Fruit fly (Drosophila melanogaster) whole organism, embryonic: Measurements from ENCODE around the gene CG8671.

Experiments used
- Bdp1 ChIP-seq: fragments of 200-800 bp; sonication (Bioruptor generic); optimal IDR thresholded peaks from 3 replicates; lab custom pipeline; 2016; ENCODE audit warnings: missing biosample characterization, missing genetic modification characterization
- CG10267 ChIP-seq: fragments of 200-800 bp; sonication (Bioruptor generic); optimal IDR thresholded peaks from 2 replicates; lab custom pipeline; 2018; ENCODE audit warnings: missing biosample characterization, mild to moderate bottlenecking, missing genetic modification characterization, moderate library complexity
- CG12659 ChIP-seq: fragments of 200-800 bp; sonication (Bioruptor generic); optimal IDR thresholded peaks from 3 replicates; lab custom pipeline; 2017; ENCODE audit warnings: mild to moderate bottlenecking, missing biosample characterization, missing genetic modification reagents, missing genetic modification characterization
- CG13424 ChIP-seq: fragments of 200-800 bp; sonication (Bioruptor generic); optimal IDR thresholded peaks from 2 replicates; lab custom pipeline; 2019; ENCODE audit warnings: missing biosample characterization, mild to moderate bottlenecking, missing genetic modification characterization, moderate library complexity
- CG14014 ChIP-seq: fragments of 200-800 bp; sonication (Bioruptor generic); IDR thresholded peaks from 2 replicates; pipeline ENCODE4 v1.3.6; 2022; ENCODE audit warnings: missing biosample characterization, missing genetic modification characterization
- CG14050 ChIP-seq: fragments of 200-800 bp; sonication (Bioruptor generic); IDR thresholded peaks from 3 replicates; pipeline ENCODE4 v1.3.6; 2022; ENCODE audit warnings: missing biosample characterization, missing genetic modification characterization
- CG14710 ChIP-seq: fragments of 200-800 bp; sonication (Bioruptor generic); optimal IDR thresholded peaks from 3 replicates; lab custom pipeline; 2019; ENCODE audit warnings: missing biosample characterization, mild to moderate bottlenecking, missing genetic modification characterization, moderate library complexity
- CG15696 ChIP-seq: fragments of 200-800 bp; sonication (Bioruptor generic); optimal IDR thresholded peaks from 2 replicates; lab custom pipeline; 2019; ENCODE audit warnings: missing biosample characterization, mild to moderate bottlenecking, missing genetic modification characterization, moderate library complexity
- CG17359 ChIP-seq: fragments of 200-800 bp; sonication (Bioruptor generic); optimal IDR thresholded peaks from 3 replicates; lab custom pipeline; 2018; ENCODE audit warnings: missing biosample characterization, mild to moderate bottlenecking, missing genetic modification characterization, moderate library complexity
- CG17361 ChIP-seq: fragments of 200-800 bp; sonication (Bioruptor generic); IDR thresholded peaks from 3 replicates; pipeline ENCODE4 v1.3.6; 2022; ENCODE audit warnings: missing biosample characterization, missing genetic modification characterization
- CG17568 ChIP-seq: fragments of 200-800 bp; sonication (Bioruptor generic); optimal IDR thresholded peaks from 2 replicates; lab custom pipeline; 2018; ENCODE audit warnings: missing biosample characterization, mild to moderate bottlenecking, missing genetic modification characterization, moderate library complexity
- CG17829 ChIP-seq: fragments of 200-800 bp; optimal IDR thresholded peaks from 2 replicates; lab custom pipeline; 2019; ENCODE audit warnings: missing biosample characterization, mild to moderate bottlenecking, missing genetic modification characterization, moderate library complexity
- CG2199 ChIP-seq: fragments of 200-800 bp; sonication (Bioruptor generic); IDR thresholded peaks from 3 replicates; pipeline ENCODE4 v1.3.6; 2022; ENCODE audit warnings: missing biosample characterization, missing genetic modification characterization
- CG33213 ChIP-seq: fragments of 200-800 bp; sonication (Bioruptor generic); optimal IDR thresholded peaks from 3 replicates; lab custom pipeline; 2016; ENCODE audit warnings: missing biosample characterization, missing genetic modification characterization
- CG3726 ChIP-seq: fragments of 200-800 bp; sonication (Bioruptor generic); IDR thresholded peaks from 3 replicates; pipeline ENCODE4, ENCODE4 v1.3.6; 2022; ENCODE audit warnings: missing biosample characterization, missing genetic modification characterization
- CG4282 ChIP-seq: fragments of 200-800 bp; sonication (Bioruptor generic); optimal IDR thresholded peaks from 2 replicates; lab custom pipeline; 2016; ENCODE audit warnings: missing biosample characterization, missing genetic modification characterization
- CG7271 ChIP-seq: fragments of 200-800 bp; sonication (Bioruptor generic); optimal IDR thresholded peaks from 2 replicates; lab custom pipeline; 2018; ENCODE audit warnings: missing biosample characterization, mild to moderate bottlenecking, missing genetic modification characterization, moderate library complexity
- CG7357 ChIP-seq: fragments of 200-800 bp; sonication (Bioruptor generic); IDR thresholded peaks from 3 replicates; pipeline ENCODE4 v1.3.6; 2022; ENCODE audit warnings: missing biosample characterization, missing genetic modification characterization
- CG8281 ChIP-seq: fragments of 200-800 bp; sonication (Bioruptor generic); optimal IDR thresholded peaks from 2 replicates; lab custom pipeline; 2018; ENCODE audit warnings: missing biosample characterization, mild to moderate bottlenecking, missing genetic modification characterization, moderate library complexity
- CG8388 ChIP-seq: fragments of 200-800 bp; sonication (Bioruptor generic); optimal IDR thresholded peaks from 2 replicates; lab custom pipeline; 2019; ENCODE audit warnings: missing biosample characterization, mild to moderate bottlenecking, missing genetic modification characterization, moderate library complexity
- CG9727 ChIP-seq: fragments of 200-800 bp; sonication (Bioruptor generic); optimal IDR thresholded peaks from 3 replicates; lab custom pipeline; 2017; ENCODE audit warnings: missing biosample characterization, mild to moderate bottlenecking, missing genetic modification characterization
- CG9932 ChIP-seq: fragments of 200-800 bp; sonication (Bioruptor generic); IDR thresholded peaks from 2 replicates; pipeline ENCODE4 v1.3.6; 2022; ENCODE audit warnings: missing biosample characterization, missing genetic modification characterization
- Chrac-16 ChIP-seq: fragments of 200-800 bp; sonication (Bioruptor generic); optimal IDR thresholded peaks from 3 replicates; lab custom pipeline; 2016; ENCODE audit warnings: missing biosample characterization, missing genetic modification characterization
- Doc2 ChIP-seq: fragments of 200-800 bp; sonication (Bioruptor generic); IDR thresholded peaks from 2 replicates; pipeline ENCODE4 v1.3.6; 2022; ENCODE audit warnings: missing biosample characterization, missing genetic modification characterization
- Dref ChIP-seq: fragments of 200-800 bp; sonication (Bioruptor generic); IDR thresholded peaks from 2 replicates; pipeline ENCODE4 v1.3.6; 2022; ENCODE audit warnings: missing biosample characterization, missing genetic modification characterization
- Gug ChIP-seq: fragments of 200-800 bp; sonication (Bioruptor generic); IDR thresholded peaks from 4 replicates; pipeline ENCODE4 v1.3.6; 2022; ENCODE audit warnings: missing biosample characterization, missing genetic modification characterization
- Hr3 ChIP-seq: fragments of 200-800 bp; sonication (Bioruptor generic); optimal IDR thresholded peaks from 3 replicates; lab custom pipeline; 2016; ENCODE audit warnings: missing biosample characterization, missing genetic modification characterization
- Jarid2 ChIP-seq: fragments of 200-800 bp; sonication (Bioruptor generic); optimal IDR thresholded peaks from 3 replicates; lab custom pipeline; 2017; ENCODE audit warnings: mild to moderate bottlenecking, missing biosample characterization, missing genetic modification reagents, missing genetic modification characterization
- MBD-R2 ChIP-seq: fragments of 200-800 bp; sonication (Bioruptor generic); IDR thresholded peaks from 2 replicates; pipeline ENCODE4 v1.3.6; 2022; ENCODE audit warnings: missing biosample characterization, missing genetic modification characterization
- Myb ChIP-seq: fragments of 200-800 bp; sonication (Bioruptor generic); optimal IDR thresholded peaks from 2 replicates; lab custom pipeline; 2016; ENCODE audit warnings: missing biosample characterization, missing genetic modification characterization
- Sin3A ChIP-seq: fragments of >200 bp; optimal IDR thresholded peaks from 2 replicates; lab custom pipeline; 2018
- Sox100B ChIP-seq: fragments of 200-800 bp; sonication (Bioruptor generic); optimal IDR thresholded peaks from 3 replicates; lab custom pipeline; 2018; ENCODE audit warnings: missing biosample characterization, mild to moderate bottlenecking, missing genetic modification characterization
- Tbp ChIP-seq: fragments of >200 bp; optimal IDR thresholded peaks from 2 replicates; lab custom pipeline; 2018; ENCODE audit warnings: missing biosample characterization, missing genetic modification characterization
- Xbp1 ChIP-seq: fragments of 200-800 bp; sonication (Bioruptor generic); optimal IDR thresholded peaks from 3 replicates; lab custom pipeline; 2016; ENCODE audit warnings: missing biosample characterization, mild to moderate bottlenecking, missing genetic modification characterization
- da ChIP-seq: fragments of 200-800 bp; sonication (Bioruptor generic); optimal IDR thresholded peaks from 2 replicates; lab custom pipeline; 2016; ENCODE audit warnings: missing biosample characterization, missing genetic modification characterization
- esg ChIP-seq: fragments of 200-800 bp; sonication (Bioruptor generic); conservative IDR thresholded peaks from 2 replicates; pipeline ENCODE4 v1.3.6; 2022; ENCODE audit warnings: missing biosample characterization, missing genetic modification characterization
- ewg ChIP-seq: fragments of 200-800 bp; sonication (Bioruptor generic); optimal IDR thresholded peaks from 3 replicates; lab custom pipeline; 2017; ENCODE audit warnings: mild to moderate bottlenecking, missing biosample characterization, missing genetic modification reagents, missing genetic modification characterization
- fd3F ChIP-seq: fragments of 200-800 bp; sonication (Bioruptor generic); optimal IDR thresholded peaks from 2 replicates; lab custom pipeline; 2018; ENCODE audit warnings: missing biosample characterization, mild to moderate bottlenecking, missing genetic modification characterization, moderate library complexity
- hkb ChIP-seq, 2 experiments: fragments of 200-800 bp in 1 of 2; fragments of >200 bp in 1 of 2; sonication (Bioruptor generic) in 1 of 2; IDR thresholded peaks in 1 of 2; optimal IDR thresholded peaks in 1 of 2; 2 replicates each; pipeline versions ENCODE4 v1.3.6 to Lab custom; 2017 to 2022; ENCODE audit warnings: missing biosample characterization in 1 of 2, missing genetic modification characterization in 1 of 2
- ken ChIP-seq: fragments of 200-800 bp; sonication (Bioruptor generic); IDR thresholded peaks from 3 replicates; pipeline ENCODE4 v1.3.6; 2022; ENCODE audit warnings: missing biosample characterization, missing genetic modification characterization
- lbe ChIP-seq: fragments of 200-800 bp; sonication (Bioruptor generic); optimal IDR thresholded peaks from 2 replicates; lab custom pipeline; 2016; ENCODE audit warnings: missing biosample characterization, mild to moderate bottlenecking, missing genetic modification characterization
- lov ChIP-seq, 2 experiments: fragments of 200-800 bp in 1 of 2; fragments of >200 bp in 1 of 2; sonication (Bioruptor generic) in 1 of 2; IDR thresholded peaks in 1 of 2; optimal IDR thresholded peaks in 1 of 2; 2 replicates in 1 of 2; 3 replicates in 1 of 2; pipeline versions ENCODE4 v1.3.6 to Lab custom; 2017 to 2022; ENCODE audit warnings: missing biosample characterization in 1 of 2, missing genetic modification characterization in 1 of 2
- mam ChIP-seq: fragments of 200-800 bp; sonication (Bioruptor generic); optimal IDR thresholded peaks from 3 replicates; lab custom pipeline; 2016; ENCODE audit warnings: missing biosample characterization, missing genetic modification characterization
- nmo ChIP-seq: fragments of 200-800 bp; sonication (Bioruptor generic); optimal IDR thresholded peaks from 2 replicates; lab custom pipeline; 2018; ENCODE audit warnings: missing biosample characterization, mild to moderate bottlenecking, missing genetic modification characterization, moderate library complexity
- phol ChIP-seq: fragments of 200-800 bp; sonication (Bioruptor generic); optimal IDR thresholded peaks from 3 replicates; lab custom pipeline; 2018; ENCODE audit warnings: missing biosample characterization, mild to moderate bottlenecking, missing genetic modification characterization, moderate library complexity
- pzg ChIP-seq: fragments of 200-800 bp; sonication (Bioruptor generic); optimal IDR thresholded peaks from 3 replicates; lab custom pipeline; 2018; ENCODE audit warnings: missing biosample characterization, mild to moderate bottlenecking, missing genetic modification characterization, moderate library complexity
- row ChIP-seq: fragments of 200-800 bp; sonication (Bioruptor generic); IDR thresholded peaks from 3 replicates; pipeline ENCODE4 v1.3.6; 2022; ENCODE audit warnings: missing biosample characterization, missing genetic modification characterization
- sima ChIP-seq: fragments of 200-800 bp; sonication (Bioruptor generic); optimal IDR thresholded peaks from 2 replicates; lab custom pipeline; 2016; ENCODE audit warnings: missing biosample characterization, missing genetic modification characterization
- stwl ChIP-seq: fragments of 200-800 bp; sonication (Bioruptor generic); optimal IDR thresholded peaks from 3 replicates; lab custom pipeline; 2018; ENCODE audit warnings: missing biosample characterization, mild to moderate bottlenecking, missing genetic modification characterization, moderate library complexity
- tll ChIP-seq, 2 experiments: fragments of 200-800 bp in 1 of 2; fragments of >200 bp in 1 of 2; sonication (Bioruptor generic) in 1 of 2; optimal IDR thresholded peaks; 2 replicates each; lab custom pipeline; 2017 to 2019; ENCODE audit warnings: missing biosample characterization in 2 of 2, missing genetic modification characterization in 2 of 2, mild to moderate bottlenecking in 1 of 2, moderate library complexity in 1 of 2

CG8671 gene

dm6 chr2L:21260869-21261268 lies 1.9 kb upstream of the CG8671 start (continued):
- TF ChIP-seq phol = peak; percentile 75
- TF ChIP-seq lbe (GFP tag; lab: Kevin White, UChicago) = peak; percentile 23
- TF ChIP-seq Chrac-16 (GFP tag; lab: Kevin White, UChicago) = peak; percentile 26
- TF ChIP-seq CG9727 (GFP tag; lab: Kevin White, UChicago) = no peak
- TF ChIP-seq CG3726 (GFP tag; lab: Robert Waterston, UW) = no peak
- 0 out of 2 replicates have a peak, but pooled peaks have one; percentile 33 for TF ChIP-seq CG14014 (GFP tag; lab: Robert Waterston, UW)
- peak; percentile 93 for TF ChIP-seq stwl (tag; lab: Kevin White, UChicago)
- peak; percentile 51 for TF ChIP-seq CG33213
- peak; percentile 77 for TF ChIP-seq pzg (GFP tag; lab: Kevin White, UChicago)
- TF ChIP-seq Jarid2 (GFP tag; lab: Kevin White, UChicago) = no peak
- TF ChIP-seq CG8281 (tag; lab: Kevin White, UChicago) = no peak
- TF ChIP-seq Sox100B = peak; percentile 7
- TF ChIP-seq Sin3A (lab: Kevin White, UChicago) = peak; percentile 37
- TF ChIP-seq ewg (GFP tag; lab: Kevin White, UChicago) = no peak
- TF ChIP-seq tll (GFP tag; optimal IDR thresholded peaks at IDR 0.05; lab: Kevin White, UChicago) = no peak
- no peak for TF ChIP-seq Doc2 (GFP tag; lab: Robert Waterston, UW)
- TF ChIP-seq mam (GFP tag; lab: Kevin White, UChicago) = peak; percentile 16
- peak; percentile 52 for TF ChIP-seq CG10267 (tag; lab: Kevin White, UChicago)
- TF ChIP-seq CG17359 (tag; lab: Kevin White, UChicago) = peak; percentile 8
- no peak for TF ChIP-seq CG4282 (GFP tag; lab: Kevin White, UChicago)
- TF ChIP-seq da (GFP tag; lab: Kevin White, UChicago) = no peak
- TF ChIP-seq ken (GFP tag; lab: Robert Waterston, UW) = no peak
- TF ChIP-seq Bdp1 (GFP tag; lab: Kevin White, UChicago) = peak; percentile 15
- TF ChIP-seq CG17829 (tag; lab: Kevin White, UChicago) = peak; percentile 43
- no peak for TF ChIP-seq Gug (GFP tag; lab: Robert Waterston, UW)
- no peak for TF ChIP-seq fd3F (GFP tag; lab: Kevin White, UChicago)
- TF ChIP-seq CG7357 = 0 out of 3 replicates have a peak, but pooled peaks have one; percentile 38
- TF ChIP-seq CG8388 (GFP tag; lab: Kevin White, UChicago) = no peak
- peak; percentile 68 for TF ChIP-seq CG14710
- no peak for TF ChIP-seq nmo (GFP tag; lab: Kevin White, UChicago)
- TF ChIP-seq CG14050 = no peak
- TF ChIP-seq Dref = no peak
- TF ChIP-seq hkb (optimal IDR thresholded peaks at IDR 0.05; lab: Kevin White, UChicago) = no peak
- TF ChIP-seq hkb (GFP tag; IDR thresholded peaks at IDR 0.05; lab: Robert Waterston, UW) = 0 out of 2 replicates have a peak, but pooled peaks have one; percentile 16
- peak; percentile 13 for TF ChIP-seq Myb (GFP tag; lab: Kevin White, UChicago)
- TF ChIP-seq CG13424 (tag; lab: Kevin White, UChicago) = peak; percentile 1
- peak; percentile 28 for TF ChIP-seq CG15696 (tag; lab: Kevin White, UChicago)
- peak; percentile 15 for TF ChIP-seq CG17568
- TF ChIP-seq esg (GFP tag; lab: Robert Waterston, UW) = no peak
- 0 out of 3 replicates have a peak, but pooled peaks have one; percentile 28 for TF ChIP-seq CG17361 (GFP tag; lab: Robert Waterston, UW)
- TF ChIP-seq CG9932 (GFP tag; lab: Robert Waterston, UW) = no peak
- peak; percentile 86 for TF ChIP-seq CG2199 (GFP tag; lab: Robert Waterston, UW)
- TF ChIP-seq MBD-R2 = 0 out of 2 replicates have a peak, but pooled peaks have one; percentile 48
- no peak for TF ChIP-seq sima (GFP tag; lab: Kevin White, UChicago)
- TF ChIP-seq Hr3 = no peak
- no peak for TF ChIP-seq lov (optimal IDR thresholded peaks at IDR 0.05; lab: Kevin White, UChicago)
- no peak for TF ChIP-seq lov (GFP tag; IDR thresholded peaks at IDR 0.05; lab: Robert Waterston, UW)
- peak; percentile 25 for TF ChIP-seq Xbp1 (GFP tag; lab: Kevin White, UChicago)
- TF ChIP-seq Tbp = no peak
- no peak for TF ChIP-seq CG7271 (tag; lab: Kevin White, UChicago)
- peak; percentile 30 for TF ChIP-seq CG12659 (GFP tag; lab: Kevin White, UChicago)
- TF ChIP-seq row (GFP tag; lab: Robert Waterston, UW) = peak; percentile 64; the same call in 1 of the 3 replicates
